Worm (Caenorhabditis elegans): ENCODE data around the gene Y70C5C.1.

- TF ChIP-seq W03F9.2 (tag; optimal IDR thresholded peaks at IDR 0.05) (no peak), him-1 (tag; optimal IDR thresholded peaks at IDR 0.05) (no peak), dao-5 (tag; optimal IDR thresholded peaks at IDR 0.05) (no peak)
Measured at ce11 chrV:16723744-16724143, 23.7 kb downstream of the Y70C5C.1 start, which contains the start of gene nhr-112.

Data from whole organism, L4/young adult.